Worm (Caenorhabditis elegans): Measurements from ENCODE around the gene snu-66.

DNA sequence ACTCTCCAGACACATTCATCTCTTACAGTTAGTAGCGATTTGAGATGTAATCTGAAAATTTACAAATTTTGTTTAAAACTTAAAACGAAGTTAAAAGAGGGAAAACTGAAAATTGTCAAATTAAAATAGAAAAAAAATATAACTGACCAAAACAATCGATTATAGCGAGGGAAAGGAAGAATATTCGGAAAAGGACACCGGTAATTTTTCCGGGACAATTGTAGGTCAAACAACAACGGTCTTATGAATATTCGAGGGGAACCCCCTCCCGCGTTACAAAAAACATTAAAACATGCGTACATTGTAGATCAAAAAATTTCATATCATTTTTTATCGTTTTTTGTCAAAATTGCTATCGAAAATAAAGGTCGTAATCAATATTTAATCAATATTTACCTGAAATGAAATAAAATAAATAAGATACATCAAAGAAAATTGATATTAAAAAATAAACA lies 46.6 kb upstream of the snu-66 start, which contains the start of gene C50E3.12:
- TF ChIP-seq elt-3 (tag; optimal IDR thresholded peaks at IDR 0.05): no peak
- no peak for TF ChIP-seq nhr-28 (tag; optimal IDR thresholded peaks at IDR 0.05)
- TF ChIP-seq unc-39 (tag; optimal IDR thresholded peaks at IDR 0.05): no peak

All from whole organism, mixed stage, embryonic.